Fruit fly (Drosophila melanogaster): ENCODE data around the gene CG2519.

Gene CG2519

DNA sequence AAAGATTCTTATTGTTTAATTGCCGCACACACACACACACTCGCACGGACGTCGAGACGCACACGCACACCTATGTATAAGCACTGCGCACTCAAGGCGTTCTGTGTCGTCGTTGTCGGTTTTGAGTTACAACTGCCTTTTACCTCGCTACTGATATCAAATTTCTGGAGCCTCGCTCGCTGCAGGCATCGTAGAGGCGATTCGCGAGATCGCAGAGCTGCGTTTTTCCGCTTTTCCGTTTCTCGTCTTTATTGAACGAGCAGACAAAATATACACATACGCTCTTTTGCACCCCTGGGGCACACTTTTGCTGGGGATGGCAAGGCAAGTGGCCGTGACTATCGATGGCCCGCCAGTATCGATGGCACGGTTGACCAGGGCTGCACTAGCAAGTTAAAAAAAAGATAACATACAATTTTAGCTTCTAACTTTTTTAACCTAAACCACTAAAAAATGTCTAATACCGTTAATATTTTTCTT lies at the start of gene CG2519 (continued):
- TF ChIP-seq Hr51 (GFP tag; optimal IDR thresholded peaks at IDR 0.05) (peak in 1 of 2 experiments; percentile 51), kay (GFP tag; optimal IDR thresholded peaks at IDR 0.05) (no peak), CG16813 (GFP tag; IDR thresholded peaks at IDR 0.05; ENCODE audit: partially characterized antibody) (peak; percentile 95), HLH4C (GFP tag; IDR thresholded peaks at IDR 0.05; ENCODE audit: partially characterized antibody) (peak; percentile 96), Neu2 (GFP tag; optimal IDR thresholded peaks at IDR 0.05; ENCODE audit: borderline replicate concordance) (no peak), CG10267 (tag; optimal IDR thresholded peaks at IDR 0.05) (peak; percentile 57), CG3407 (GFP tag; optimal IDR thresholded peaks at IDR 0.05) (no peak), Hr3 (GFP tag; optimal IDR thresholded peaks at IDR 0.05) (peak; percentile 13), Dbx (GFP tag; IDR thresholded peaks at IDR 0.05) (peak; percentile 71), CG8944 (GFP tag; optimal IDR thresholded peaks at IDR 0.05) (peak; percentile 45), zfh1 (GFP tag; IDR thresholded peaks at IDR 0.05) (peak; percentile 66), CG4854 (GFP tag; optimal IDR thresholded peaks at IDR 0.05) (no peak), CG18262 (tag; optimal IDR thresholded peaks at IDR 0.05) (no peak), CG14965 (GFP tag; optimal IDR thresholded peaks at IDR 0.05; ENCODE audit: borderline replicate concordance) (no peak), Ravus (GFP tag; IDR thresholded peaks at IDR 0.05) (no peak; the same call in 1 of the 2 replicates), Hey (tag; optimal IDR thresholded peaks at IDR 0.05) (no peak), Awh (GFP tag; IDR thresholded peaks at IDR 0.05) (0 out of 2 replicates have a peak, but pooled peaks have one; percentile 9), repo (GFP tag; optimal IDR thresholded peaks at IDR 0.05) (no peak), CG6683 (GFP tag; optimal IDR thresholded peaks at IDR 0.05) (peak; percentile 15), CG3163 (GFP tag; optimal IDR thresholded peaks at IDR 0.05) (peak; percentile 41), CG17912 (GFP tag; optimal IDR thresholded peaks at IDR 0.05) (peak; percentile 23), sens (GFP tag) (peak; percentile 91), CG16863 (GFP tag; optimal IDR thresholded peaks at IDR 0.05) (peak; percentile 34), Med (GFP tag) (peak; percentile 95), D19A (tag; optimal IDR thresholded peaks at IDR 0.05) (no peak), CG7786 (GFP tag; optimal IDR thresholded peaks at IDR 0.05) (peak; percentile 58), Bgb (GFP tag; IDR thresholded peaks at IDR 0.05; ENCODE audit: partially characterized antibody) (peak; percentile 96), CG10431 (GFP tag; optimal IDR thresholded peaks at IDR 0.05) (no peak), exex (tag; optimal IDR thresholded peaks at IDR 0.05) (no peak), CG4820 (GFP tag; optimal IDR thresholded peaks at IDR 0.05) (peak; percentile 39), CHES-1-like (GFP tag; optimal IDR thresholded peaks at IDR 0.05) (peak; percentile 82), CG8765 (GFP tag; IDR thresholded peaks at IDR 0.05) (peak; percentile 25; the same call in 1 of the 2 replicates), otp (GFP tag; IDR thresholded peaks at IDR 0.05) (0 out of 3 replicates have a peak, but pooled peaks have one; percentile 6), Myb (GFP tag; optimal IDR thresholded peaks at IDR 0.05) (peak; percentile 73), CG8359 (GFP tag; optimal IDR thresholded peaks at IDR 0.05; ENCODE audit: borderline replicate concordance) (no peak), unc-4 (GFP tag; IDR thresholded peaks at IDR 0.05; ENCODE audit: partially characterized antibody) (peak; percentile 91), CG18011 (GFP tag; optimal IDR thresholded peaks at IDR 0.05) (peak; percentile 7), Ets65A (GFP tag) (peak; percentile 97), peb (GFP tag; IDR thresholded peaks at IDR 0.05) (no peak), luna (GFP tag; optimal IDR thresholded peaks at IDR 0.05) (peak; percentile 43), lola (GFP tag; optimal IDR thresholded peaks at IDR 0.05) (peak in 1 of 3 experiments; percentile 9), sens-2 (GFP tag; IDR thresholded peaks at IDR 0.05) (no peak), tin (GFP tag; optimal IDR thresholded peaks at IDR 0.05) (peak; percentile 61), CG17328 (GFP tag; IDR thresholded peaks at IDR 0.05) (peak; percentile 55), CG3847 (GFP tag; IDR thresholded peaks at IDR 0.05) (0 out of 2 replicates have a peak, but pooled peaks have one; percentile 62), Gug (GFP tag; IDR thresholded peaks at IDR 0.05) (peak; percentile 74; the same call in 2 of the 4 replicates), Aef1 (GFP tag; IDR thresholded peaks at IDR 0.05) (peak; percentile 45; the same call in 1 of the 3 replicates), CG12236 (GFP tag; optimal IDR thresholded peaks at IDR 0.05) (no peak), ewg (GFP tag; optimal IDR thresholded peaks at IDR 0.05) (peak; percentile 73), CG8388 (GFP tag; optimal IDR thresholded peaks at IDR 0.05) (no peak)

All from whole organism, embryonic.